Worm (Caenorhabditis elegans) whole organism, L2 larva: ENCODE results near the gene rpn-2.

Experiments
- R02D3.7 ChIP-seq: fragments of 150-350 bp; optimal IDR thresholded peaks from 2 replicates; lab custom pipeline; 2014; ENCODE audit warnings: missing biosample characterization, missing genetic modification characterization
- Y55F3AM.14 ChIP-seq: fragments of 200-800 bp; sonication (Bioruptor generic); optimal IDR thresholded peaks from 2 replicates; lab custom pipeline; 2018; ENCODE audit warnings: mild to moderate bottlenecking, missing genetic modification characterization, missing compliant biosample characterization
- ceh-82 ChIP-seq: fragments of 150-350 bp; optimal IDR thresholded peaks from 2 replicates; lab custom pipeline; 2014; ENCODE audit warnings: missing biosample characterization, missing genetic modification characterization
- egl-27 ChIP-seq: sonication (generic microtip); optimal IDR thresholded peaks from 3 replicates; lab custom pipeline; 2017; ENCODE audit warnings: missing biosample characterization, missing genetic modification reagents, missing genetic modification characterization
- elt-3 ChIP-seq: sonication (generic microtip); optimal IDR thresholded peaks from 2 replicates; lab custom pipeline; 2017; ENCODE audit warnings: missing biosample characterization, missing genetic modification characterization
- lin-39 ChIP-seq: fragments of 150-350 bp; optimal IDR thresholded peaks from 2 replicates; lab custom pipeline; 2014; ENCODE audit warnings: missing biosample characterization, missing genetic modification reagents, missing genetic modification characterization
- lsy-2 ChIP-seq, 2 experiments: fragments of 150-350 bp in 1 of 2; sonication (generic microtip) in 1 of 2; optimal IDR thresholded peaks; 2 replicates each; lab custom pipeline; 2014 to 2017; ENCODE audit warnings: missing biosample characterization in 2 of 2, missing genetic modification characterization in 2 of 2
- nhr-77 ChIP-seq: fragments of 150-350 bp; optimal IDR thresholded peaks from 2 replicates; lab custom pipeline; 2014; ENCODE audit warnings: missing biosample characterization, missing genetic modification characterization
- sem-4 ChIP-seq: fragments of 150-350 bp; optimal IDR thresholded peaks from 2 replicates; lab custom pipeline; 2014; ENCODE audit warnings: missing biosample characterization, missing genetic modification reagents, missing genetic modification characterization

- TF ChIP-seq lin-39: no peak
- no peak for TF ChIP-seq sem-4 (tag; lab: Kevin White, UChicago)
- TF ChIP-seq Y55F3AM.14 (GFP tag; lab: Kevin White, UChicago): no peak
- no peak for TF ChIP-seq R02D3.7 (tag; lab: Kevin White, UChicago)
- no peak for TF ChIP-seq lsy-2 (tag; optimal IDR thresholded peaks at IDR 0.05; lab: Kevin White, UChicago)
- no peak for TF ChIP-seq elt-3 (tag; lab: Kevin White, UChicago)
- TF ChIP-seq egl-27 (tag; lab: Kevin White, UChicago): no peak
- TF ChIP-seq nhr-77 (tag; lab: Kevin White, UChicago): no peak
- no peak for TF ChIP-seq ceh-82 (tag; lab: Kevin White, UChicago)
Measured at ce11 chrIII:6210215-6210822, 11.3 kb downstream of the rpn-2 start.
